Fruit fly (Drosophila melanogaster) whole organism, embryonic: ENCODE measurements around the gene Cwc25.
A peak's percentile ranks its signal among the peaks of the same experiment; 100 is the strongest.

ENCODE experiments used
- Atf6 ChIP-seq: fragments of 200-800 bp; sonication (Bioruptor generic); IDR thresholded peaks from 2 replicates; pipeline ENCODE4 v1.3.6; 2022; ENCODE audit warnings: missing biosample characterization, missing genetic modification characterization
- CG10366 ChIP-seq: fragments of 200-800 bp; sonication (Bioruptor generic); IDR thresholded peaks from 2 replicates; pipeline ENCODE4 v1.3.6; 2022; ENCODE audit warnings: missing biosample characterization, missing genetic modification characterization
- CG10565 ChIP-seq: fragments of 200-800 bp; sonication (Bioruptor generic); optimal IDR thresholded peaks from 3 replicates; lab custom pipeline; 2016; ENCODE audit warnings: missing biosample characterization, mild to moderate bottlenecking, missing genetic modification characterization
- CG11085 ChIP-seq: fragments of 200-800 bp; sonication (Bioruptor generic); IDR thresholded peaks from 2 replicates; pipeline ENCODE4 v1.3.6; 2022; ENCODE audit warnings: missing biosample characterization, missing genetic modification characterization
- CG11093 ChIP-seq: fragments of 200-800 bp; sonication (Bioruptor generic); IDR thresholded peaks from 3 replicates; pipeline ENCODE4 v1.3.6; 2022; ENCODE audit warnings: missing biosample characterization, missing genetic modification characterization
- CG12219 ChIP-seq: fragments of 200-800 bp; sonication (Bioruptor generic); optimal IDR thresholded peaks from 3 replicates; lab custom pipeline; 2018; ENCODE audit warnings: missing biosample characterization, mild to moderate bottlenecking, missing genetic modification characterization
- CG13123 ChIP-seq: fragments of 200-800 bp; sonication (Bioruptor generic); optimal IDR thresholded peaks from 2 replicates; lab custom pipeline; 2016; ENCODE audit warnings: missing biosample characterization, missing genetic modification characterization
- CG13296 ChIP-seq: fragments of 200-800 bp; sonication (Bioruptor generic); optimal IDR thresholded peaks from 3 replicates; lab custom pipeline; 2018; ENCODE audit warnings: missing biosample characterization, mild to moderate bottlenecking, missing genetic modification characterization
- CG14050 ChIP-seq: fragments of 200-800 bp; sonication (Bioruptor generic); IDR thresholded peaks from 3 replicates; pipeline ENCODE4 v1.3.6; 2022; ENCODE audit warnings: missing biosample characterization, missing genetic modification characterization
- CG14441 ChIP-seq: fragments of 200-800 bp; sonication (Bioruptor generic); IDR thresholded peaks from 2 replicates; pipeline ENCODE4 v1.3.6; 2022; ENCODE audit warnings: missing biosample characterization, missing genetic modification characterization
- CG16779 ChIP-seq: fragments of 200-800 bp; sonication (Bioruptor generic); IDR thresholded peaks from 2 replicates; pipeline ENCODE4 v1.3.6; 2022; ENCODE audit warnings: missing biosample characterization, missing genetic modification characterization
- CG16813 ChIP-seq: fragments of 200-800 bp; sonication (Bioruptor generic); IDR thresholded peaks from 3 replicates; pipeline ENCODE4 v1.3.6; 2022; ENCODE audit warnings: missing biosample characterization, missing genetic modification characterization; ENCODE audit not compliant: partially characterized antibody
- CG17328 ChIP-seq: fragments of 200-800 bp; sonication (Bioruptor generic); IDR thresholded peaks from 2 replicates; pipeline ENCODE4 v1.3.6; 2022; ENCODE audit warnings: missing biosample characterization, missing genetic modification characterization
- CG2120 ChIP-seq: fragments of 200-800 bp; sonication (Bioruptor generic); optimal IDR thresholded peaks from 3 replicates; lab custom pipeline; 2016; ENCODE audit warnings: missing biosample characterization, missing genetic modification characterization
- CG31224 ChIP-seq: fragments of 200-800 bp; sonication (Bioruptor generic); IDR thresholded peaks from 2 replicates; pipeline ENCODE4 v1.3.6; 2022; ENCODE audit warnings: missing biosample characterization, missing genetic modification characterization
- CG3407 ChIP-seq: fragments of 200-800 bp; sonication (Bioruptor generic); optimal IDR thresholded peaks from 2 replicates; lab custom pipeline; 2018; ENCODE audit warnings: missing biosample characterization, mild to moderate bottlenecking, missing genetic modification characterization
- CG3838 ChIP-seq: fragments of 200-800 bp; sonication (Bioruptor generic); optimal IDR thresholded peaks from 3 replicates; lab custom pipeline; 2016; ENCODE audit warnings: missing biosample characterization, missing genetic modification characterization
- CG4707 ChIP-seq: fragments of 200-800 bp; sonication (Bioruptor generic); optimal IDR thresholded peaks from 2 replicates; lab custom pipeline; 2018; ENCODE audit warnings: missing biosample characterization, mild to moderate bottlenecking, missing genetic modification characterization, moderate library complexity
- CG5245 ChIP-seq: fragments of 200-800 bp; sonication (Bioruptor generic); optimal IDR thresholded peaks from 3 replicates; lab custom pipeline; 2016; ENCODE audit warnings: missing biosample characterization, missing genetic modification characterization
- CG5953 ChIP-seq: fragments of 200-800 bp; sonication (Bioruptor generic); IDR thresholded peaks from 2 replicates; pipeline ENCODE4 v1.3.6; 2022; ENCODE audit warnings: missing biosample characterization, missing genetic modification characterization
- CG6272 ChIP-seq: fragments of 200-800 bp; sonication (Bioruptor generic); IDR thresholded peaks from 2 replicates; pipeline ENCODE4 v1.3.6; 2022; ENCODE audit warnings: missing biosample characterization, missing genetic modification characterization
- CG7357 ChIP-seq: fragments of 200-800 bp; sonication (Bioruptor generic); IDR thresholded peaks from 3 replicates; pipeline ENCODE4 v1.3.6; 2022; ENCODE audit warnings: missing biosample characterization, missing genetic modification characterization
- HHEX ChIP-seq: fragments of 200-800 bp; sonication (Bioruptor generic); optimal IDR thresholded peaks from 3 replicates; lab custom pipeline; 2017; ENCODE audit warnings: missing biosample characterization, mild to moderate bottlenecking, missing genetic modification characterization, missing genetic modification reagents
- Hr3 ChIP-seq: fragments of 200-800 bp; sonication (Bioruptor generic); optimal IDR thresholded peaks from 3 replicates; lab custom pipeline; 2016; ENCODE audit warnings: missing biosample characterization, missing genetic modification characterization
- Lim3 ChIP-seq: fragments of 200-800 bp; sonication (Bioruptor generic); IDR thresholded peaks from 2 replicates; pipeline ENCODE4 v1.3.6; 2022; ENCODE audit warnings: missing biosample characterization, missing genetic modification characterization
- NFAT ChIP-seq: fragments of 200-800 bp; sonication (Bioruptor generic); IDR thresholded peaks from 2 replicates; pipeline ENCODE4 v1.3.6; 2022; ENCODE audit warnings: missing biosample characterization, missing genetic modification characterization
- Nf-YB ChIP-seq: fragments of 200-800 bp; sonication (Bioruptor generic); optimal IDR thresholded peaks from 3 replicates; lab custom pipeline; 2019; ENCODE audit warnings: missing biosample characterization, mild to moderate bottlenecking, missing genetic modification characterization, moderate library complexity
- NfI ChIP-seq: fragments of 200-800 bp; sonication (Bioruptor generic); optimal IDR thresholded peaks from 3 replicates; lab custom pipeline; 2018; ENCODE audit warnings: missing biosample characterization, mild to moderate bottlenecking, missing genetic modification characterization, moderate library complexity
- PHDP ChIP-seq: fragments of 200-800 bp; sonication (Bioruptor generic); optimal IDR thresholded peaks from 3 replicates; lab custom pipeline; 2018; ENCODE audit warnings: missing biosample characterization, mild to moderate bottlenecking, missing genetic modification characterization, moderate library complexity
- Ravus ChIP-seq: fragments of 200-800 bp; sonication (Bioruptor generic); IDR thresholded peaks from 2 replicates; pipeline ENCODE4 v1.3.6; 2022; ENCODE audit warnings: missing biosample characterization, missing genetic modification characterization
- Rfx ChIP-seq: fragments of 200-800 bp; sonication (Bioruptor generic); IDR thresholded peaks from 2 replicates; pipeline ENCODE4 v1.3.6; 2022; ENCODE audit warnings: missing biosample characterization, missing genetic modification characterization
- Trl ChIP-seq, 3 experiments: fragments of >200 bp in 2 of 3; fragments of 200-800 bp in 1 of 3; sonication (Bioruptor generic) in 1 of 3; optimal IDR thresholded peaks; 2 replicates in 1 of 3; 3 replicates in 2 of 3; lab custom pipeline; 2016 to 2017; ENCODE audit warnings: missing biosample characterization in 1 of 3, missing genetic modification characterization in 1 of 3
- YL-1 ChIP-seq: fragments of 200-800 bp; sonication (Bioruptor generic); optimal IDR thresholded peaks from 3 replicates; lab custom pipeline; 2017; ENCODE audit warnings: missing biosample characterization, mild to moderate bottlenecking, missing genetic modification characterization
- ab ChIP-seq: fragments of 200-800 bp; sonication (Bioruptor generic); optimal IDR thresholded peaks from 2 replicates; lab custom pipeline; 2016; ENCODE audit warnings: missing biosample characterization, missing genetic modification characterization
- ato ChIP-seq: fragments of 200-800 bp; sonication (Bioruptor generic); IDR thresholded peaks from 2 replicates; pipeline ENCODE4 v1.3.6; 2022; ENCODE audit warnings: missing biosample characterization, missing genetic modification characterization; ENCODE audit not compliant: partially characterized antibody
- bowl ChIP-seq: fragments of 200-800 bp; sonication (Bioruptor generic); IDR thresholded peaks from 2 replicates; pipeline ENCODE4 v1.3.6; 2022; ENCODE audit warnings: missing biosample characterization, missing genetic modification characterization
- caup ChIP-seq: fragments of 200-800 bp; sonication (Bioruptor generic); optimal IDR thresholded peaks from 3 replicates; lab custom pipeline; 2017; ENCODE audit warnings: missing biosample characterization, mild to moderate bottlenecking, missing genetic modification characterization, moderate library complexity; ENCODE audit not compliant: severe bottlenecking
- fd102C ChIP-seq: fragments of 200-800 bp; sonication (Bioruptor generic); optimal IDR thresholded peaks from 2 replicates; lab custom pipeline; 2018; ENCODE audit warnings: missing biosample characterization, mild to moderate bottlenecking, missing genetic modification characterization, moderate library complexity
- fru ChIP-seq: fragments of >200 bp; optimal IDR thresholded peaks from 2 replicates; lab custom pipeline; 2017
- fu2 ChIP-seq: fragments of 200-800 bp; sonication (Bioruptor generic); optimal IDR thresholded peaks from 2 replicates; lab custom pipeline; 2016; ENCODE audit warnings: missing biosample characterization, missing genetic modification characterization
- insv ChIP-seq, 2 experiments: fragments of 200-800 bp; sonication (Bioruptor generic); optimal IDR thresholded peaks; 3 replicates each; lab custom pipeline; 2016 to 2018; ENCODE audit warnings: missing biosample characterization in 2 of 2, missing genetic modification characterization in 2 of 2
- lbe ChIP-seq: fragments of 200-800 bp; sonication (Bioruptor generic); optimal IDR thresholded peaks from 2 replicates; lab custom pipeline; 2016; ENCODE audit warnings: missing biosample characterization, mild to moderate bottlenecking, missing genetic modification characterization
- lov ChIP-seq, 2 experiments: fragments of 200-800 bp in 1 of 2; fragments of >200 bp in 1 of 2; sonication (Bioruptor generic) in 1 of 2; IDR thresholded peaks in 1 of 2; optimal IDR thresholded peaks in 1 of 2; 2 replicates in 1 of 2; 3 replicates in 1 of 2; pipeline versions ENCODE4 v1.3.6 to Lab custom; 2017 to 2022; ENCODE audit warnings: missing biosample characterization in 1 of 2, missing genetic modification characterization in 1 of 2
- maf-S ChIP-seq: fragments of 200-800 bp; sonication (Bioruptor generic); optimal IDR thresholded peaks from 2 replicates; lab custom pipeline; 2016; ENCODE audit warnings: missing biosample characterization, missing genetic modification characterization
- pnt ChIP-seq: fragments of 200-800 bp; sonication (Bioruptor generic); optimal IDR thresholded peaks from 3 replicates; lab custom pipeline; 2016; ENCODE audit warnings: missing biosample characterization, missing genetic modification characterization
- row ChIP-seq: fragments of 200-800 bp; sonication (Bioruptor generic); IDR thresholded peaks from 3 replicates; pipeline ENCODE4 v1.3.6; 2022; ENCODE audit warnings: missing biosample characterization, missing genetic modification characterization
- tll ChIP-seq, 2 experiments: fragments of 200-800 bp in 1 of 2; fragments of >200 bp in 1 of 2; sonication (Bioruptor generic) in 1 of 2; optimal IDR thresholded peaks; 2 replicates each; lab custom pipeline; 2017 to 2019; ENCODE audit warnings: missing biosample characterization in 2 of 2, missing genetic modification characterization in 2 of 2, mild to moderate bottlenecking in 1 of 2, moderate library complexity in 1 of 2
- zen ChIP-seq: fragments of 200-800 bp; sonication (Bioruptor generic); optimal IDR thresholded peaks from 3 replicates; lab custom pipeline; 2018; ENCODE audit warnings: missing biosample characterization, mild to moderate bottlenecking, missing genetic modification characterization, moderate library complexity
- zen2 ChIP-seq: fragments of 200-800 bp; sonication (Bioruptor generic); IDR thresholded peaks from 3 replicates; pipeline ENCODE4 v1.3.6; 2022; ENCODE audit warnings: missing biosample characterization, missing genetic modification characterization; ENCODE audit not compliant: partially characterized antibody
- zf30C ChIP-seq: fragments of 200-800 bp; sonication (Bioruptor generic); optimal IDR thresholded peaks from 3 replicates; lab custom pipeline; 2018; ENCODE audit warnings: missing biosample characterization, mild to moderate bottlenecking, missing genetic modification characterization

The Cwc25 gene

dm6 chr2L:2759654-2760053, 14.8 kb downstream of the Cwc25 start, which contains the start of the genes HemK2, Snapin and Tnpo-SR (continued):
- TF ChIP-seq YL-1 (GFP tag; lab: Kevin White, UChicago) (peak; percentile 89), zen (tag; lab: Kevin White, UChicago) (peak; percentile 97), NfI (GFP tag; lab: Kevin White, UChicago) (peak; percentile 92), CG16813 (GFP tag; lab: Robert Waterston, UW) (peak; percentile 97), maf-S (peak; percentile 84), zf30C (peak; percentile 11), Atf6 (GFP tag; lab: Robert Waterston, UW) (peak; percentile 88), zen2 (GFP tag; lab: Robert Waterston, UW) (peak; percentile 85; the same call in 2 of the 3 replicates), PHDP (tag; lab: Kevin White, UChicago) (peak; percentile 92), fd102C (GFP tag; lab: Kevin White, UChicago) (peak; percentile 35), CG31224 (GFP tag; lab: Robert Waterston, UW) (peak; percentile 84), CG17328 (GFP tag; lab: Robert Waterston, UW) (peak; percentile 91), bowl (GFP tag; lab: Robert Waterston, UW) (peak; percentile 15; the same call in 1 of the 2 replicates), Rfx (GFP tag; lab: Robert Waterston, UW) (peak; percentile 97), tll (GFP tag; optimal IDR thresholded peaks at IDR 0.05; lab: Kevin White, UChicago) (peak in 1 of 2 experiments; percentile 1), CG5953 (peak; percentile 79), Trl (optimal IDR thresholded peaks at IDR 0.05; lab: Kevin White, UChicago) (no peak), Trl (GFP tag; optimal IDR thresholded peaks at IDR 0.05; lab: Kevin White, UChicago) (peak; percentile 81), Hr3 (GFP tag; lab: Kevin White, UChicago) (peak; percentile 91), ab (GFP tag; lab: Kevin White, UChicago) (peak; percentile 63), CG10565 (peak; percentile 65), ato (GFP tag; lab: Robert Waterston, UW) (peak; percentile 76), HHEX (GFP tag; lab: Kevin White, UChicago) (peak; percentile 88), CG12219 (peak; percentile 68), CG13296 (GFP tag; lab: Kevin White, UChicago) (peak; percentile 89), insv (GFP tag; optimal IDR thresholded peaks at IDR 0.05; lab: Kevin White, UChicago) (peak; percentile 83 to 99), CG11093 (GFP tag; lab: Robert Waterston, UW) (peak; percentile 91), CG10366 (GFP tag; lab: Robert Waterston, UW) (peak; percentile 93), CG14050 (peak; percentile 89), CG14441 (GFP tag; lab: Robert Waterston, UW) (peak; percentile 93), CG3407 (GFP tag; lab: Kevin White, UChicago) (peak; percentile 69), CG3838 (peak; percentile 80), CG11085 (GFP tag; lab: Robert Waterston, UW) (peak; percentile 87), lbe (GFP tag; lab: Kevin White, UChicago) (peak; percentile 93), CG4707 (GFP tag; lab: Kevin White, UChicago) (peak; percentile 23), CG2120 (GFP tag; lab: Kevin White, UChicago) (peak; percentile 96), CG6272 (peak; percentile 94), CG7357 (peak; percentile 77), CG5245 (GFP tag; lab: Kevin White, UChicago) (peak; percentile 83), row (GFP tag; lab: Robert Waterston, UW) (peak; percentile 98), CG16779 (GFP tag; lab: Robert Waterston, UW) (peak; percentile 66; the same call in 1 of the 2 replicates), lov (optimal IDR thresholded peaks at IDR 0.05; lab: Kevin White, UChicago) (no peak), lov (GFP tag; IDR thresholded peaks at IDR 0.05; lab: Robert Waterston, UW) (peak; percentile 89), Lim3 (GFP tag; lab: Robert Waterston, UW) (peak; percentile 60; the same call in 1 of the 2 replicates), fu2 (peak; percentile 76), CG13123 (GFP tag; lab: Kevin White, UChicago) (peak; percentile 82), NFAT (GFP tag; lab: Robert Waterston, UW) (peak; percentile 94), Ravus (GFP tag; lab: Robert Waterston, UW) (peak; percentile 81), caup (peak; percentile 91), pnt (peak; percentile 74), Nf-YB (GFP tag; lab: Kevin White, UChicago) (peak; percentile 68), fru (lab: Kevin White, UChicago) (no peak)
